Worm (Caenorhabditis elegans): ENCODE measurements around the gene K03H1.11.

DNA sequence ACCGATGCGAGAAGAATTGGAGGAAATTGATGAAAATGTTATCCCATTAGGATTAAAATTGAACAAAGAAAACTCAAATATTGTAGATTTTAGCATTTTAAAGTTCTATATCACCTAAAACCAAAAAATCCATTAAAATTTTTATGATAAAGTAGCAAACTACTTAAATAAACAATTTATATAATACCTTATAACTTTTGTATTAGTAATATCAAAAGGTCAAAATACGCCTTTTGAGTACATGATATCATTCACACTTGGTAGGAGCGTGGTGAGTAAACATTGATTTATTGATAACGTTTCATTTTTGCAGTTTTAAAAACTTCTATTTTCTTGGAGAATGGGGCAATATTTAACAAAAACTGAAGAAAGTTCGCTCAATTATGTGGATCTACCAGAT is 49.3 kb upstream of the K03H1.11 start, which contains the start of gene C05B5.5:
- TF ChIP-seq unc-39 (tag; optimal IDR thresholded peaks at IDR 0.05) (no peak), fos-1 (tag; optimal IDR thresholded peaks at IDR 0.05) (peak; percentile 31), nhr-21 (tag; optimal IDR thresholded peaks at IDR 0.05) (no peak), aly-2 (tag; optimal IDR thresholded peaks at IDR 0.05) (no peak), ztf-11 (tag; optimal IDR thresholded peaks at IDR 0.05) (no peak), F13H6.1 (tag; optimal IDR thresholded peaks at IDR 0.05) (no peak)

Measured in whole organism, L2 larva.